Worm (Caenorhabditis elegans) whole organism, L3 larva: Measurements from ENCODE around the gene lec-3.
"Not testable (repeated sequence)": the region's sequence is repeated elsewhere in the genome, so short reads cannot be mapped to it uniquely, and the experiment has no call there.

Experiments
- R02D3.7 ChIP-seq: fragments of 150-350 bp; optimal IDR thresholded peaks from 2 replicates; lab custom pipeline; 2014; ENCODE audit warnings: missing biosample characterization, missing genetic modification characterization
- ZK546.5 ChIP-seq: sonication (generic microtip); optimal IDR thresholded peaks from 2 replicates; lab custom pipeline; 2017; ENCODE audit warnings: missing biosample characterization, missing genetic modification characterization
- aly-2 ChIP-seq: fragments of 150-350 bp; optimal IDR thresholded peaks from 2 replicates; lab custom pipeline; 2014; ENCODE audit warnings: missing biosample characterization, missing genetic modification characterization
- ceh-16 ChIP-seq: sonication (generic microtip); optimal IDR thresholded peaks from 2 replicates; lab custom pipeline; 2017; ENCODE audit warnings: missing biosample characterization, missing genetic modification characterization
- ceh-82 ChIP-seq: fragments of 150-350 bp; optimal IDR thresholded peaks from 2 replicates; lab custom pipeline; 2014; ENCODE audit warnings: missing biosample characterization, missing genetic modification characterization
- ceh-9 ChIP-seq: sonication (generic microtip); optimal IDR thresholded peaks from 2 replicates; lab custom pipeline; 2018; ENCODE audit warnings: missing biosample characterization, missing genetic modification characterization
- daf-12 ChIP-seq: fragments of 150-350 bp; optimal IDR thresholded peaks from 2 replicates; lab custom pipeline; 2014; ENCODE audit warnings: missing biosample characterization, missing genetic modification reagents, missing genetic modification characterization
- egl-27 ChIP-seq: sonication (generic microtip); optimal IDR thresholded peaks from 4 replicates; lab custom pipeline; 2017; ENCODE audit warnings: missing biosample characterization, missing genetic modification reagents, missing genetic modification characterization
- egl-5 ChIP-seq: fragments of 150-350 bp; optimal IDR thresholded peaks from 2 replicates; lab custom pipeline; 2017; ENCODE audit warnings: missing biosample characterization, missing genetic modification reagents, missing genetic modification characterization, inconsistent platforms
- elt-1 ChIP-seq: fragments of 150-350 bp; optimal IDR thresholded peaks from 2 replicates; lab custom pipeline; 2014; ENCODE audit warnings: missing biosample characterization, missing genetic modification characterization
- elt-2 ChIP-seq: sonication (generic microtip); optimal IDR thresholded peaks from 2 replicates; lab custom pipeline; 2016; ENCODE audit warnings: missing genetic modification reagents, mild to moderate bottlenecking, missing genetic modification characterization, missing compliant biosample characterization
- elt-3 ChIP-seq, 3 experiments: fragments of 150-350 bp in 1 of 3; sonication (generic microtip) in 2 of 3; optimal IDR thresholded peaks; 2 replicates in 2 of 3; 4 replicates in 1 of 3; lab custom pipeline; 2014 to 2017; ENCODE audit warnings: missing biosample characterization in 3 of 3, missing genetic modification characterization in 3 of 3
- eor-1 ChIP-seq, 2 experiments: fragments of 150-350 bp; optimal IDR thresholded peaks; 2 replicates each; lab custom pipeline; 2014 to 2018; ENCODE audit warnings: missing biosample characterization in 2 of 2, missing genetic modification characterization in 2 of 2
- fkh-10 ChIP-seq: sonication (generic microtip); optimal IDR thresholded peaks from 2 replicates; lab custom pipeline; 2017; ENCODE audit warnings: missing biosample characterization, missing genetic modification reagents, missing genetic modification characterization
- fkh-2 ChIP-seq: fragments of 150-350 bp; optimal IDR thresholded peaks from 2 replicates; lab custom pipeline; 2014; ENCODE audit warnings: missing biosample characterization, missing genetic modification reagents, missing genetic modification characterization
- hmg-11 ChIP-seq: sonication (generic microtip); optimal IDR thresholded peaks from 2 replicates; lab custom pipeline; 2016; ENCODE audit warnings: missing genetic modification characterization, missing compliant biosample characterization
- jun-1 ChIP-seq: fragments of 150-350 bp; optimal IDR thresholded peaks from 2 replicates; lab custom pipeline; 2014; ENCODE audit warnings: missing biosample characterization, missing genetic modification reagents, missing genetic modification characterization
- lin-15B ChIP-seq: fragments of 150-350 bp; optimal IDR thresholded peaks from 2 replicates; lab custom pipeline; 2014; ENCODE audit warnings: missing biosample characterization, missing genetic modification characterization
- lsy-12 ChIP-seq: sonication (generic microtip); optimal IDR thresholded peaks from 2 replicates; lab custom pipeline; 2016; ENCODE audit warnings: mild to moderate bottlenecking, missing genetic modification characterization, missing compliant biosample characterization
- mdl-1 ChIP-seq: fragments of 150-350 bp; optimal IDR thresholded peaks from 2 replicates; lab custom pipeline; 2014; ENCODE audit warnings: missing biosample characterization, missing genetic modification characterization
- mml-1 ChIP-seq: fragments of 150-350 bp; sonication (generic microtip); optimal IDR thresholded peaks from 3 replicates; lab custom pipeline; 2014; ENCODE audit warnings: missing biosample characterization, missing genetic modification characterization
- nhr-11 ChIP-seq: fragments of 150-350 bp; optimal IDR thresholded peaks from 2 replicates; lab custom pipeline; 2014; ENCODE audit warnings: missing biosample characterization, missing genetic modification characterization
- nhr-12 ChIP-seq: fragments of 150-350 bp; optimal IDR thresholded peaks from 2 replicates; lab custom pipeline; 2014; ENCODE audit warnings: missing biosample characterization, missing genetic modification characterization
- nhr-23 ChIP-seq: fragments of 150-350 bp; optimal IDR thresholded peaks from 2 replicates; lab custom pipeline; 2014; ENCODE audit warnings: missing biosample characterization, missing genetic modification reagents, missing genetic modification characterization
- nhr-28 ChIP-seq: fragments of 150-350 bp; optimal IDR thresholded peaks from 2 replicates; lab custom pipeline; 2014; ENCODE audit warnings: missing biosample characterization, missing genetic modification characterization
- nhr-67 ChIP-seq: fragments of 150-350 bp; optimal IDR thresholded peaks from 2 replicates; lab custom pipeline; 2014; ENCODE audit warnings: missing biosample characterization, missing genetic modification characterization
- nhr-76 ChIP-seq: fragments of 150-350 bp; sonication (generic microtip); optimal IDR thresholded peaks from 5 replicates; lab custom pipeline; 2014; ENCODE audit warnings: missing biosample characterization, missing genetic modification characterization
- nhr-77 ChIP-seq: fragments of 150-350 bp; optimal IDR thresholded peaks from 2 replicates; lab custom pipeline; 2014; ENCODE audit warnings: missing biosample characterization, missing genetic modification characterization
- pha-4 ChIP-seq: fragments of 150-350 bp; optimal IDR thresholded peaks from 2 replicates; lab custom pipeline; 2014; ENCODE audit warnings: missing biosample characterization, missing genetic modification reagents, missing genetic modification characterization
- pqm-1 ChIP-seq: fragments of 150-350 bp; optimal IDR thresholded peaks from 2 replicates; lab custom pipeline; 2017; ENCODE audit warnings: missing biosample characterization, missing genetic modification characterization, inconsistent platforms
- skn-1 ChIP-seq: fragments of 150-350 bp; optimal IDR thresholded peaks from 2 replicates; lab custom pipeline; 2014; ENCODE audit warnings: missing biosample characterization, missing genetic modification characterization
- tbx-2 ChIP-seq: sonication (generic microtip); optimal IDR thresholded peaks from 2 replicates; lab custom pipeline; 2016; ENCODE audit warnings: mild to moderate bottlenecking, missing genetic modification characterization, missing compliant biosample characterization
- unc-62 ChIP-seq: fragments of 150-350 bp; sonication (generic microtip); optimal IDR thresholded peaks from 4 replicates; lab custom pipeline; 2014; ENCODE audit warnings: missing biosample characterization, missing genetic modification reagents, missing genetic modification characterization
- zag-1 ChIP-seq: fragments of 150-350 bp; optimal IDR thresholded peaks from 2 replicates; lab custom pipeline; 2014; ENCODE audit warnings: missing biosample characterization, missing genetic modification characterization
- ztf-11 ChIP-seq: fragments of 150-350 bp; optimal IDR thresholded peaks from 2 replicates; lab custom pipeline; 2014; ENCODE audit warnings: missing biosample characterization, missing genetic modification characterization

Gene lec-3

DNA sequence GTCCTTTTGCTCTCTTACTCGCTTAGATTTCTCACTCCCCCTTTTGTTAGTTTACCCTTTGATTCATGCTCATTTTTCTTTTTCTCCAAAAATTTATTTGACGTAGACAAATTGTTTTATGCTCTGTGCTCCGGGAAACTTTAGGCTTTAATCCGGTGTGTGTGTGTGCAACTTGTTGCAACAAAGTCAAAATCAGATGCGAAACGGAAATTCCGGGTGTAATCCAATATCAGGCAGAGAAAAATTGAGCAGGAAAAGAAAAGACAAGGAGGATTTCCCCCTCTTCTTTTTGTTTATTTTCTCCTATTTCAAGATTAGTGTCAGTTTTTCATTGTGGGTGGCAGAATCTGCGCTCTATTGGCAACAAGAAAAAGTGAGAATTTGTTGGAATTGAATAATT lies 1.6 kb downstream of the lec-3 start:
- TF ChIP-seq fkh-10 (peak; percentile 12), nhr-67 (no peak)

DNA sequence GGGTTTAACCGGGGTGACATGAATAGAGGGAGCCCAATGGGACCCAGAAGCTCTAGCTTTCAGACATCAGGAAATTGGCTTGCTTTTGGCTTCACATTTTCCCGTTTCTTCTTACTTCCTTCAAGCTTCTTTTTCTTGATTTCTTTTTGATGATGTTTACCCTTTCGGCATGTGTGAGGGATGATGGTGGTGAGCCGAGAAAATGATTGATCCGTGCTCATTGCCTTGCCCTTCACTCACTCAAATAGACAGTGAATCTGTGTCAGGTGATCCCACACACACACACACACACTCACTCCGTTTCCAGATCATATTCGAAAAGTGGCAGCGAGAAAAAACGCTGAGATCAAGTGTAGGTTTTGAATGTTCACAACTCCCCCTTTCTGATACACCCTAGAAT lies 3.8 kb downstream of the lec-3 start:
- no peak for TF ChIP-seq nhr-23
- TF ChIP-seq pha-4 (tag; lab: Kevin White, UChicago) = no peak
- no peak for TF ChIP-seq ZK546.5 (tag; lab: Kevin White, UChicago)
- TF ChIP-seq eor-1 (tag; optimal IDR thresholded peaks at IDR 0.05; lab: Kevin White, UChicago) = no peak
- no peak for TF ChIP-seq nhr-77 (tag; lab: Kevin White, UChicago)
- TF ChIP-seq nhr-76 = no peak
- TF ChIP-seq pqm-1 (tag; lab: Kevin White, UChicago) = no peak
- no peak for TF ChIP-seq fkh-10
- no peak for TF ChIP-seq elt-3 (tag; optimal IDR thresholded peaks at IDR 0.05; lab: Kevin White, UChicago)
- TF ChIP-seq nhr-11 (tag; lab: Kevin White, UChicago) = no peak

DNA sequence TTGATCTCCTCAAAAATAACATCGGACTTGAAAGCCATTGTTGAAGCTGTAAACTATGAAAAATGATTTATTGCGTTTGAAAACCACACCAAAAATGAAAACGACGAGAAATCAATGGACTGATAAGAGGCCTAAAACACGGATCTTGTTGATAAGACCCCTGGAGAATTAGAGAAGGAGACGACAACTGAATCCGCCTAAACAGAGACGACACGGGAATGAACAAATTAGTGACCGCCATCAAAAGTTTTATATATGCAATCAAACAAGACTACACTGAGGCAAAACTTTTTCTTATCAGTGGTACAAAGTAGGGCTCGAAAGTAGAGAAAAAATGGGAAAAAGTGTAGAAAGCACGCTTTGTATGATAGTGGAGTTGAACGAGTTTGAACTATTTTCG lies 10.2 kb downstream of the lec-3 start, which contains the start of gene nlt-1:
nlt-1 (minus strand) TSS at position 78 of the 400 bp plus-strand sequence.
- no peak for TF ChIP-seq skn-1 (tag; lab: Kevin White, UChicago)
- TF ChIP-seq mdl-1 = no peak
- peak; percentile 80 for TF ChIP-seq jun-1 (tag; lab: Kevin White, UChicago)
- no peak for TF ChIP-seq zag-1 (tag; lab: Kevin White, UChicago)
- no peak for TF ChIP-seq ceh-82 (tag; lab: Kevin White, UChicago)
- peak; percentile 98 for TF ChIP-seq elt-2 (tag; lab: Kevin White, UChicago)
- no peak for TF ChIP-seq egl-27
- TF ChIP-seq elt-1 = no peak
- TF ChIP-seq ceh-16 (tag; lab: Kevin White, UChicago) = no peak
- no peak for TF ChIP-seq unc-62
- no peak for TF ChIP-seq ceh-9
- no peak for TF ChIP-seq nhr-28 (tag; lab: Kevin White, UChicago)
- no peak for TF ChIP-seq fkh-10
- no peak for TF ChIP-seq tbx-2 (tag; lab: Kevin White, UChicago)
- TF ChIP-seq fkh-2 = no peak
- TF ChIP-seq nhr-67 = no peak
- no peak for TF ChIP-seq lsy-12
- no peak for TF ChIP-seq mml-1 (tag; lab: Kevin White, UChicago)
- TF ChIP-seq pha-4 (tag; lab: Kevin White, UChicago) = peak; percentile 50
- no peak for TF ChIP-seq eor-1 (tag; optimal IDR thresholded peaks at IDR 0.05; lab: Kevin White, UChicago)
- peak; percentile 13 for TF ChIP-seq nhr-23
- no peak for TF ChIP-seq lin-15B
- TF ChIP-seq R02D3.7 (tag; lab: Kevin White, UChicago) = no peak
- no peak for TF ChIP-seq hmg-11
- peak; percentile 98 for TF ChIP-seq pqm-1 (tag; lab: Kevin White, UChicago)

DNA sequence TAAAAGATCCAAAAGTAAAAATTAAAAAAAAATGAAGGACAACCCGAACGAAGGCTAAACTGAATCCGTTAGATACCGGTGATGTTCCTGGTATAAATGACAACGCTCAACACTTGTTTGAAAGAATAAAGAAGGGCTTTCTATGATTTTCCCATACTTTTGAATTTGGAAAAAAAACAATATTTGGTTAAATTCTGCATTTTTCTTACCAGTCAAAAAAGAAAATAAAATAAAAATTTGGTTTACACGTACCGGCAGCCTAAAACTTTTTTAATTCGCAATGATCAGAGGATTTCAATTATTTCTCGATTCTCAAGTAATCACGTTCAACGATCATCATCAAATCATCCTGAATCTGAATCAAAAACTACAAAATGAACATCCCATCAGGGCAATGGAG lies 10.6 kb downstream of the lec-3 start, which contains the start of gene ZK892.3:
ZK892.3 (plus strand) TSS at position 301 of the 400 bp plus-strand sequence.
- no peak for TF ChIP-seq fkh-10
- no peak for TF ChIP-seq pqm-1 (tag; lab: Kevin White, UChicago)
- no peak for TF ChIP-seq ZK546.5 (tag; lab: Kevin White, UChicago)
- TF ChIP-seq aly-2 (tag; lab: Kevin White, UChicago) = no peak
- no peak for TF ChIP-seq mdl-1
- TF ChIP-seq nhr-11 (tag; lab: Kevin White, UChicago) = no peak
- TF ChIP-seq skn-1 (tag; lab: Kevin White, UChicago) = no peak
- TF ChIP-seq daf-12 (tag; lab: Kevin White, UChicago) = no peak

DNA sequence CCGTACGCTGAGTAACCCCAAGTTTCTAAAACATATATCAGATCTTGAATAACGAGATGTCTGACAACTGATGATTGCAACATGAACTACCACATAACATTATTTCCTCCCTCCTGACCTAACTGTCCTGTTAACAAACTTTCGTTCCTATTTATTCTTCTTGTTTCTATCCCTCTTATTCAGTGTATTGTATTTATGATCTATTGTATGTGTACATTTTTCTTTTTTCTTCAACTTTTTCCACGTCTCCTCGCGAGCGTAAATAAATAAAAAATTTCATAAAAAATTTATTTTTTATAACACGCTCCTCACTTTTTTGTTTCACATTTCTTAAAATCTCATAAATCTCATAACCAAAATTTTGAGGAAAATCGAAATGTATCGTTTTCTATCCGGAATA lies 15.4 kb downstream of the lec-3 start, which contains the start of gene ZK892.4:
ZK892.4 (plus strand) TSS at position 301 of the 400 bp plus-strand sequence.
- TF ChIP-seq egl-5, aly-2, ztf-11 (tag; lab: Kevin White, UChicago): not testable (repeated sequence)

DNA sequence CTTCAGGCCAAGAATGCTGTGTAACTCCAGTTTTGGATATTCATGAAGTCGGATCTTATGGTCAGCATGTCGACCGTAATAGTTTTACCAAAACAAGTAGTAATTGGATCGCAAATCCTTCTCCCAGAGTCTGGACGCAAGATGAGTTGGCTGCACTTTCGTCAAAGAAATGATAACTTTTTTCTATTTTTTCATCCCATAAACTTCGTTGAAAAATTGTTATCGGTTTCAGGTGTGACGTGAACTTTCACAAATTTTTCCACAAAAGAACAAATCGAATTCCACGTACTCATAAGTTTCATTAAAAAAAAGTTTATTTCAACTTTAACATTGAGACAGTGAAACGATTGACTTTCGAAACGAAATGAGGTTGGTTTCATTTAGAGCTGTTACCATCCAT lies 17.0 kb downstream of the lec-3 start, which contains the start of gene ZK892.5:
ZK892.5 (plus strand) TSS at position 301 of the 400 bp plus-strand sequence.
- no peak for TF ChIP-seq fkh-2
- TF ChIP-seq nhr-12 (tag; lab: Kevin White, UChicago) = no peak
